Worm (Caenorhabditis elegans) whole organism, L1 larva: ENCODE measurements around the gene K11D9.3.

Source experiments
- unc-86 ChIP-seq: sonication (generic microtip); optimal IDR thresholded peaks from 2 replicates; lab custom pipeline; 2016; ENCODE audit warnings: missing genetic modification characterization, missing compliant biosample characterization

K11D9.3 gene

ce11 chrIII:10747620-10748479 lies 54.2 kb downstream of the K11D9.3 start, which contains the start of the genes ran-1 and dkc-1 (continued):
- TF ChIP-seq unc-86 (tag; lab: Kevin White, UChicago), result no peak
- TF ChIP-seq, all 84 proteins: peak for 34
